Worm (Caenorhabditis elegans) whole organism, L4/young adult: Measurements from ENCODE around the gene fipp-1.

Experiments used
- dao-5 ChIP-seq: sonication (generic microtip); optimal IDR thresholded peaks from 2 replicates; lab custom pipeline; 2016; ENCODE audit warnings: missing genotype, missing genetic modification characterization, moderate library complexity, missing compliant biosample characterization
- him-1 ChIP-seq: sonication (generic microtip); optimal IDR thresholded peaks from 2 replicates; lab custom pipeline; 2016; ENCODE audit warnings: missing genotype, missing genetic modification reagents, missing genetic modification characterization, missing compliant biosample characterization

- TF ChIP-seq him-1 (tag; lab: Kevin White, UChicago) (no peak), dao-5 (tag; lab: Kevin White, UChicago) (no peak)
These were observed 43.0 kb downstream of the fipp-1 start, which contains the start of gene grl-5 for ce11 chrV:4414613-4415071.
